Worm (Caenorhabditis elegans) whole organism, L4 larva: ENCODE measurements around the gene che-11.

Source experiments
- Y48G9A.11 ChIP-seq: fragments of 200-800 bp; sonication (Bioruptor generic); IDR thresholded peaks from 2 replicates; pipeline ENCODE4 v1.3.6; 2022; ENCODE audit warnings: missing genetic modification reagents, missing genetic modification characterization, missing compliant biosample characterization
- ZK546.5 ChIP-seq, 2 experiments: sonication (generic microtip); optimal IDR thresholded peaks; 2 replicates each; lab custom pipeline; 2017; ENCODE audit warnings: missing biosample characterization in 2 of 2, missing genetic modification characterization in 2 of 2
- arid-1 ChIP-seq: fragments of 200-800 bp; sonication (Bioruptor generic); conservative IDR thresholded peaks from 2 replicates; pipeline ENCODE4 v1.3.6; 2022; ENCODE audit warnings: missing genetic modification reagents, missing genetic modification characterization, missing compliant biosample characterization
- ces-1 ChIP-seq: fragments of 150-350 bp; sonication (generic microtip); optimal IDR thresholded peaks from 4 replicates; lab custom pipeline; 2014; ENCODE audit warnings: missing biosample characterization, missing genetic modification reagents, missing genetic modification characterization
- fos-1 ChIP-seq: fragments of 150-350 bp; optimal IDR thresholded peaks from 2 replicates; lab custom pipeline; 2014; ENCODE audit warnings: missing biosample characterization, missing genetic modification characterization
- jun-1 ChIP-seq: fragments of 150-350 bp; optimal IDR thresholded peaks from 2 replicates; lab custom pipeline; 2014; ENCODE audit warnings: missing biosample characterization, missing genetic modification reagents, missing genetic modification characterization
- lin-13 ChIP-seq: fragments of 150-350 bp; optimal IDR thresholded peaks from 2 replicates; lab custom pipeline; 2014; ENCODE audit warnings: missing biosample characterization, missing genetic modification reagents, missing genetic modification characterization
- lir-3 ChIP-seq: sonication (generic microtip); optimal IDR thresholded peaks from 2 replicates; lab custom pipeline; 2016; ENCODE audit warnings: mild to moderate bottlenecking, missing genetic modification characterization, missing compliant biosample characterization
- madf-5 ChIP-seq, 2 experiments: fragments of 200-800 bp; sonication (Bioruptor generic); IDR thresholded peaks; 2 replicates each; pipeline ENCODE4 v1.3.6; 2022; ENCODE audit warnings: missing compliant biosample characterization in 2 of 2, missing genetic modification characterization in 2 of 2
- nhr-76 ChIP-seq: fragments of 150-350 bp; optimal IDR thresholded peaks from 2 replicates; lab custom pipeline; 2014; ENCODE audit warnings: missing biosample characterization, missing genetic modification characterization
- nhr-77 ChIP-seq: fragments of 150-350 bp; optimal IDR thresholded peaks from 2 replicates; lab custom pipeline; 2014; ENCODE audit warnings: missing biosample characterization, missing genetic modification characterization
- unc-130 ChIP-seq: sonication (generic microtip); optimal IDR thresholded peaks from 2 replicates; lab custom pipeline; 2016; ENCODE audit warnings: missing genetic modification reagents, missing genetic modification characterization, missing compliant biosample characterization
- ztf-11 ChIP-seq: fragments of 150-350 bp; optimal IDR thresholded peaks from 2 replicates; lab custom pipeline; 2014; ENCODE audit warnings: missing biosample characterization, missing genetic modification characterization

- no peak for TF ChIP-seq Y48G9A.11 (GFP tag; lab: Robert Waterston, UW)
- TF ChIP-seq ztf-11 (tag; lab: Kevin White, UChicago): no peak
- TF ChIP-seq lin-13 (GFP tag; lab: Kevin White, UChicago): no peak
- TF ChIP-seq madf-5 (GFP tag; IDR thresholded peaks at IDR 0.05; lab: Robert Waterston, UW): no peak
- no peak for TF ChIP-seq nhr-76 (tag; lab: Kevin White, UChicago)
- no peak for TF ChIP-seq lir-3 (tag; lab: Kevin White, UChicago)
- TF ChIP-seq ces-1 (GFP tag; lab: Kevin White, UChicago): no peak
- TF ChIP-seq jun-1: no peak
- TF ChIP-seq nhr-77 (tag; lab: Kevin White, UChicago): no peak
- no peak for TF ChIP-seq unc-130 (GFP tag; lab: Kevin White, UChicago)
- no peak for TF ChIP-seq fos-1 (tag; lab: Kevin White, UChicago)
- TF ChIP-seq arid-1 (GFP tag; lab: Robert Waterston, UW): no peak
- TF ChIP-seq ZK546.5 (tag; optimal IDR thresholded peaks at IDR 0.05; lab: Kevin White, UChicago): no peak
Observed at ce11 chrV:12167031-12167430, 16.5 kb upstream of the che-11 start.
